Worm (Caenorhabditis elegans) whole organism, L4 larva: ENCODE measurements around the gene Y54G2A.15.

Experiments used
- hlh-30 ChIP-seq: sonication (generic microtip); optimal IDR thresholded peaks from 2 replicates; lab custom pipeline; 2017; ENCODE audit warnings: antibody characterized with exemption, mild to moderate bottlenecking, missing genetic modification characterization, missing compliant biosample characterization; ENCODE audit not compliant: insufficient read depth
- jun-1 ChIP-seq: fragments of 150-350 bp; optimal IDR thresholded peaks from 2 replicates; lab custom pipeline; 2014; ENCODE audit warnings: missing biosample characterization, missing genetic modification reagents, missing genetic modification characterization
- lin-1 ChIP-seq: fragments of 200-800 bp; sonication (Bioruptor generic); IDR thresholded peaks from 2 replicates; pipeline ENCODE4 v1.3.6; 2022; ENCODE audit warnings: missing genetic modification reagents, missing genetic modification characterization, missing compliant biosample characterization
- lin-13 ChIP-seq: fragments of 150-350 bp; optimal IDR thresholded peaks from 2 replicates; lab custom pipeline; 2014; ENCODE audit warnings: missing biosample characterization, missing genetic modification reagents, missing genetic modification characterization
- lsy-2 ChIP-seq, 2 experiments: fragments of 150-350 bp in 1 of 2; sonication (generic microtip) in 1 of 2; optimal IDR thresholded peaks; 2 replicates each; lab custom pipeline; 2014 to 2017; ENCODE audit warnings: missing biosample characterization in 2 of 2, missing genetic modification characterization in 2 of 2
- mdt-29 ChIP-seq: fragments of 200-800 bp; sonication (Bioruptor generic); IDR thresholded peaks from 2 replicates; pipeline ENCODE4 v1.3.6; 2022; ENCODE audit warnings: missing genetic modification reagents, missing genetic modification characterization, missing compliant biosample characterization
- nhr-11 ChIP-seq: fragments of 150-350 bp; optimal IDR thresholded peaks from 2 replicates; lab custom pipeline; 2014; ENCODE audit warnings: missing biosample characterization, missing genetic modification characterization
- nhr-41 ChIP-seq: fragments of 200-800 bp; sonication (Bioruptor generic); IDR thresholded peaks from 2 replicates; pipeline ENCODE4 v1.3.6; 2022; ENCODE audit warnings: missing genetic modification reagents, missing genetic modification characterization, missing compliant biosample characterization
- nhr-6 ChIP-seq: fragments of 150-350 bp; optimal IDR thresholded peaks from 2 replicates; lab custom pipeline; 2014; ENCODE audit warnings: missing biosample characterization, missing genetic modification characterization
- pha-4 ChIP-seq, 2 experiments: fragments of 150-350 bp in 1 of 2; fragments of 200-800 bp in 1 of 2; sonication (Bioruptor generic) in 1 of 2; IDR thresholded peaks in 1 of 2; optimal IDR thresholded peaks in 1 of 2; 2 replicates each; pipeline versions ENCODE4 v1.3.6 to Lab custom; 2014 to 2022; ENCODE audit warnings: missing genetic modification characterization in 2 of 2, missing genetic modification reagents in 2 of 2, missing biosample characterization in 1 of 2, missing compliant biosample characterization in 1 of 2
- snpc-4 ChIP-seq: fragments of 150-350 bp; optimal IDR thresholded peaks from 2 replicates; lab custom pipeline; 2014; ENCODE audit warnings: missing biosample characterization, missing genetic modification characterization
- spr-3 ChIP-seq: fragments of 200-800 bp; sonication (Bioruptor generic); optimal IDR thresholded peaks from 2 replicates; lab custom pipeline; 2018; ENCODE audit warnings: mild to moderate bottlenecking, missing genetic modification characterization, missing compliant biosample characterization
- unc-62 ChIP-seq, 3 experiments: fragments of 150-350 bp in 1 of 3; sonication (generic microtip); optimal IDR thresholded peaks in 2 of 3; peaks in 1 of 3; 1 replicate in 1 of 3; 2 replicates in 2 of 3; lab custom pipeline; 2014 to 2017; ENCODE audit warnings: missing biosample characterization in 3 of 3, missing genetic modification characterization in 3 of 3, missing genetic modification reagents in 3 of 3, missing genotype in 1 of 3

- TF ChIP-seq lsy-2 (tag; optimal IDR thresholded peaks at IDR 0.05; lab: Kevin White, UChicago) (no peak), nhr-6 (tag; lab: Kevin White, UChicago) (no peak), lin-13 (GFP tag; lab: Kevin White, UChicago) (no peak), nhr-11 (tag; lab: Kevin White, UChicago) (no peak), pha-4 (GFP tag; IDR thresholded peaks at IDR 0.05; lab: Robert Waterston, UW) (no peak), pha-4 (tag; optimal IDR thresholded peaks at IDR 0.05; lab: Kevin White, UChicago) (no peak), spr-3 (no peak), snpc-4 (no peak), mdt-29 (GFP tag; lab: Robert Waterston, UW) (no peak), hlh-30 (tag; lab: Kevin White, UChicago) (peak; percentile 56), lin-1 (no peak), unc-62 (GFP tag; optimal IDR thresholded peaks at IDR 0.05 in 1 of 2; lab: Kevin White, UChicago) (peak in 1 of 2 experiments; percentile 38), unc-62 (tag; optimal IDR thresholded peaks at IDR 0.05; lab: Kevin White, UChicago) (no peak), nhr-41 (GFP tag; lab: Robert Waterston, UW) (no peak), jun-1 (tag; lab: Kevin White, UChicago) (no peak)
Measured at ce11 chrIV:2798339-2798738, 45.4 kb downstream of the Y54G2A.15 start, which contains the start of gene Y54G2A.52.
